Fruit fly (Drosophila melanogaster) whole organism, embryonic: ENCODE results near the gene RhoGEF4.

Experiments used
- Adf1 ChIP-seq: fragments of 200-800 bp; sonication (Bioruptor generic); IDR thresholded peaks from 2 replicates; pipeline ENCODE4 v1.3.6; 2022; ENCODE audit warnings: missing biosample characterization, missing genetic modification characterization
- CG10209 ChIP-seq: fragments of 200-800 bp; sonication (Bioruptor generic); optimal IDR thresholded peaks from 3 replicates; lab custom pipeline; 2017; ENCODE audit warnings: missing biosample characterization, mild to moderate bottlenecking, missing genetic modification characterization, missing genetic modification reagents
- CG12155 ChIP-seq: fragments of 200-800 bp; sonication (Bioruptor generic); optimal IDR thresholded peaks from 3 replicates; lab custom pipeline; 2016; ENCODE audit warnings: missing biosample characterization, missing genetic modification characterization
- CG12942 ChIP-seq: fragments of 200-800 bp; sonication (Bioruptor generic); optimal IDR thresholded peaks from 3 replicates; lab custom pipeline; 2016; ENCODE audit warnings: missing biosample characterization, missing genetic modification characterization
- CG14050 ChIP-seq: fragments of 200-800 bp; sonication (Bioruptor generic); IDR thresholded peaks from 3 replicates; pipeline ENCODE4 v1.3.6; 2022; ENCODE audit warnings: missing biosample characterization, missing genetic modification characterization
- CG15601 ChIP-seq: fragments of 200-800 bp; sonication (Bioruptor generic); optimal IDR thresholded peaks from 3 replicates; lab custom pipeline; 2019; ENCODE audit warnings: missing biosample characterization, mild to moderate bottlenecking, missing genetic modification characterization, moderate library complexity
- CG15696 ChIP-seq: fragments of 200-800 bp; sonication (Bioruptor generic); optimal IDR thresholded peaks from 2 replicates; lab custom pipeline; 2019; ENCODE audit warnings: missing biosample characterization, mild to moderate bottlenecking, missing genetic modification characterization, moderate library complexity
- CG16779 ChIP-seq: fragments of 200-800 bp; sonication (Bioruptor generic); IDR thresholded peaks from 2 replicates; pipeline ENCODE4 v1.3.6; 2022; ENCODE audit warnings: missing biosample characterization, missing genetic modification characterization
- CG16813 ChIP-seq: fragments of 200-800 bp; sonication (Bioruptor generic); IDR thresholded peaks from 3 replicates; pipeline ENCODE4 v1.3.6; 2022; ENCODE audit warnings: missing biosample characterization, missing genetic modification characterization; ENCODE audit not compliant: partially characterized antibody
- CG3065 ChIP-seq: fragments of 200-800 bp; sonication (Bioruptor generic); optimal IDR thresholded peaks from 2 replicates; lab custom pipeline; 2016; ENCODE audit warnings: missing biosample characterization, missing genetic modification characterization
- CG31224 ChIP-seq: fragments of 200-800 bp; sonication (Bioruptor generic); IDR thresholded peaks from 2 replicates; pipeline ENCODE4 v1.3.6; 2022; ENCODE audit warnings: missing biosample characterization, missing genetic modification characterization
- CG4617 ChIP-seq: fragments of 200-800 bp; sonication (Bioruptor generic); optimal IDR thresholded peaks from 3 replicates; lab custom pipeline; 2016; ENCODE audit warnings: missing biosample characterization, missing genetic modification characterization, borderline replicate concordance
- CG6175 ChIP-seq: fragments of 200-800 bp; sonication (Bioruptor generic); IDR thresholded peaks from 3 replicates; pipeline ENCODE4 v1.3.6; 2022; ENCODE audit warnings: missing biosample characterization, missing genetic modification characterization
- CG6689 ChIP-seq: fragments of 200-800 bp; sonication (Bioruptor generic); IDR thresholded peaks from 2 replicates; pipeline ENCODE4 v1.3.6; 2022; ENCODE audit warnings: missing biosample characterization, missing genetic modification characterization
- CG7987 ChIP-seq: fragments of 200-800 bp; sonication (Bioruptor generic); optimal IDR thresholded peaks from 2 replicates; lab custom pipeline; 2018; ENCODE audit warnings: missing biosample characterization, mild to moderate bottlenecking, missing genetic modification characterization, moderate library complexity
- CG8281 ChIP-seq: fragments of 200-800 bp; sonication (Bioruptor generic); optimal IDR thresholded peaks from 2 replicates; lab custom pipeline; 2018; ENCODE audit warnings: missing biosample characterization, mild to moderate bottlenecking, missing genetic modification characterization, moderate library complexity
- CG9727 ChIP-seq: fragments of 200-800 bp; sonication (Bioruptor generic); optimal IDR thresholded peaks from 3 replicates; lab custom pipeline; 2017; ENCODE audit warnings: missing biosample characterization, mild to moderate bottlenecking, missing genetic modification characterization
- ERR ChIP-seq: fragments of 200-800 bp; sonication (Bioruptor generic); optimal IDR thresholded peaks from 2 replicates; lab custom pipeline; 2016; ENCODE audit warnings: missing biosample characterization, missing genetic modification characterization
- Lim3 ChIP-seq: fragments of 200-800 bp; sonication (Bioruptor generic); IDR thresholded peaks from 2 replicates; pipeline ENCODE4 v1.3.6; 2022; ENCODE audit warnings: missing biosample characterization, missing genetic modification characterization
- Mrtf ChIP-seq: fragments of 200-800 bp; sonication (Bioruptor generic); IDR thresholded peaks from 3 replicates; pipeline ENCODE4 v1.3.6; 2022; ENCODE audit warnings: missing biosample characterization, missing genetic modification characterization
- NC2β ChIP-seq: fragments of 200-800 bp; sonication (Bioruptor generic); optimal IDR thresholded peaks from 2 replicates; lab custom pipeline; 2016; ENCODE audit warnings: missing biosample characterization, missing genetic modification characterization
- NfI ChIP-seq: fragments of 200-800 bp; sonication (Bioruptor generic); optimal IDR thresholded peaks from 3 replicates; lab custom pipeline; 2018; ENCODE audit warnings: missing biosample characterization, mild to moderate bottlenecking, missing genetic modification characterization, moderate library complexity
- Rfx ChIP-seq: fragments of 200-800 bp; sonication (Bioruptor generic); IDR thresholded peaks from 2 replicates; pipeline ENCODE4 v1.3.6; 2022; ENCODE audit warnings: missing biosample characterization, missing genetic modification characterization
- Rx ChIP-seq: fragments of 200-800 bp; sonication (Bioruptor generic); IDR thresholded peaks from 2 replicates; pipeline ENCODE4 v1.3.6; 2022; ENCODE audit warnings: missing biosample characterization, missing genetic modification characterization
- Spps ChIP-seq: fragments of 200-800 bp; sonication (Bioruptor generic); optimal IDR thresholded peaks from 2 replicates; lab custom pipeline; 2018; ENCODE audit warnings: missing biosample characterization, mild to moderate bottlenecking, missing genetic modification characterization
- Sry-β ChIP-seq: fragments of 200-800 bp; sonication (Bioruptor generic); optimal IDR thresholded peaks from 2 replicates; lab custom pipeline; 2018; ENCODE audit warnings: missing biosample characterization, mild to moderate bottlenecking, missing genetic modification characterization, moderate library complexity
- Taf1 ChIP-seq: fragments of 200-800 bp; sonication (Bioruptor generic); IDR thresholded peaks from 2 replicates; pipeline ENCODE4 v1.3.6; 2022; ENCODE audit warnings: missing biosample characterization, missing genetic modification characterization
- ap ChIP-seq: fragments of 200-800 bp; sonication (Bioruptor generic); IDR thresholded peaks from 2 replicates; pipeline ENCODE4 v1.3.6; 2022; ENCODE audit warnings: missing biosample characterization, missing genetic modification characterization
- ato ChIP-seq: fragments of 200-800 bp; sonication (Bioruptor generic); IDR thresholded peaks from 2 replicates; pipeline ENCODE4 v1.3.6; 2022; ENCODE audit warnings: missing biosample characterization, missing genetic modification characterization; ENCODE audit not compliant: partially characterized antibody
- caup ChIP-seq: fragments of 200-800 bp; sonication (Bioruptor generic); optimal IDR thresholded peaks from 3 replicates; lab custom pipeline; 2017; ENCODE audit warnings: missing biosample characterization, mild to moderate bottlenecking, missing genetic modification characterization, moderate library complexity; ENCODE audit not compliant: severe bottlenecking
- chn ChIP-seq: fragments of 200-800 bp; sonication (Bioruptor generic); optimal IDR thresholded peaks from 2 replicates; lab custom pipeline; 2016; ENCODE audit warnings: missing biosample characterization, missing genetic modification characterization
- crc ChIP-seq: fragments of 200-800 bp; sonication (Bioruptor generic); optimal IDR thresholded peaks from 2 replicates; lab custom pipeline; 2016; ENCODE audit warnings: missing biosample characterization, missing genetic modification characterization
- crp ChIP-seq, 2 experiments: fragments of 200-800 bp; sonication (Bioruptor generic); optimal IDR thresholded peaks; 2 replicates in 1 of 2; 3 replicates in 1 of 2; lab custom pipeline; 2017; ENCODE audit warnings: missing biosample characterization in 2 of 2, missing genetic modification characterization in 2 of 2, mild to moderate bottlenecking in 1 of 2, moderate library complexity in 1 of 2
- dan ChIP-seq: fragments of 200-800 bp; sonication (Bioruptor generic); IDR thresholded peaks from 2 replicates; pipeline ENCODE4 v1.3.6; 2022; ENCODE audit warnings: missing biosample characterization, missing genetic modification characterization
- dpn ChIP-seq, 2 experiments: fragments of 200-800 bp; sonication (Bioruptor generic); optimal IDR thresholded peaks; 3 replicates each; lab custom pipeline; 2016; ENCODE audit warnings: missing biosample characterization in 2 of 2, missing genetic modification characterization in 2 of 2
- exex ChIP-seq: fragments of 200-800 bp; sonication (Bioruptor generic); optimal IDR thresholded peaks from 4 replicates; lab custom pipeline; 2018; ENCODE audit warnings: missing biosample characterization, mild to moderate bottlenecking, missing genetic modification characterization, moderate library complexity
- fd64A ChIP-seq: fragments of 200-800 bp; sonication (Bioruptor generic); optimal IDR thresholded peaks from 3 replicates; lab custom pipeline; 2018; ENCODE audit warnings: missing biosample characterization, mild to moderate bottlenecking, missing genetic modification characterization
- grn ChIP-seq: fragments of 200-800 bp; sonication (Bioruptor generic); optimal IDR thresholded peaks from 3 replicates; lab custom pipeline; 2017; ENCODE audit warnings: missing biosample characterization, missing genetic modification characterization
- gsb ChIP-seq: fragments of 200-800 bp; sonication (Bioruptor generic); IDR thresholded peaks from 2 replicates; pipeline ENCODE4 v1.3.6; 2022; ENCODE audit warnings: missing biosample characterization, missing genetic modification characterization
- hbn ChIP-seq: fragments of 200-800 bp; sonication (Bioruptor generic); IDR thresholded peaks from 2 replicates; pipeline ENCODE4 v1.3.6; 2022; ENCODE audit warnings: missing biosample characterization, missing genetic modification characterization; ENCODE audit not compliant: partially characterized antibody
- mam ChIP-seq: fragments of 200-800 bp; sonication (Bioruptor generic); optimal IDR thresholded peaks from 3 replicates; lab custom pipeline; 2016; ENCODE audit warnings: missing biosample characterization, missing genetic modification characterization
- odd ChIP-seq: fragments of 200-800 bp; sonication (Bioruptor generic); optimal IDR thresholded peaks from 2 replicates; lab custom pipeline; 2017; ENCODE audit warnings: missing biosample characterization, mild to moderate bottlenecking, missing genetic modification characterization
- phol ChIP-seq: fragments of 200-800 bp; sonication (Bioruptor generic); optimal IDR thresholded peaks from 3 replicates; lab custom pipeline; 2018; ENCODE audit warnings: missing biosample characterization, mild to moderate bottlenecking, missing genetic modification characterization, moderate library complexity
- sob ChIP-seq: fragments of 200-800 bp; sonication (Bioruptor generic); IDR thresholded peaks from 2 replicates; pipeline ENCODE4 v1.3.6; 2022; ENCODE audit warnings: missing biosample characterization, missing genetic modification characterization
- sqz ChIP-seq: fragments of 200-800 bp; sonication (Bioruptor generic); optimal IDR thresholded peaks from 3 replicates; lab custom pipeline; 2018; ENCODE audit warnings: missing biosample characterization, mild to moderate bottlenecking, missing genetic modification characterization
- sr ChIP-seq: fragments of 200-800 bp; sonication (Bioruptor generic); IDR thresholded peaks from 3 replicates; pipeline ENCODE4 v1.3.6; 2022; ENCODE audit warnings: missing biosample characterization, missing genetic modification characterization
- toy ChIP-seq: fragments of 200-800 bp; sonication (Bioruptor generic); IDR thresholded peaks from 2 replicates; pipeline ENCODE4 v1.3.6; 2022; ENCODE audit warnings: missing biosample characterization, missing genetic modification characterization
- yki ChIP-seq: fragments of >200 bp; optimal IDR thresholded peaks from 3 replicates; lab custom pipeline; 2018
- z ChIP-seq: fragments of 200-800 bp; sonication (Bioruptor generic); IDR thresholded peaks from 3 replicates; pipeline ENCODE4 v1.3.6; 2022; ENCODE audit warnings: missing biosample characterization, missing genetic modification characterization
- zen ChIP-seq: fragments of 200-800 bp; sonication (Bioruptor generic); optimal IDR thresholded peaks from 3 replicates; lab custom pipeline; 2018; ENCODE audit warnings: missing biosample characterization, mild to moderate bottlenecking, missing genetic modification characterization, moderate library complexity

Gene RhoGEF4

dm6 chr3L:7347984-7348631 is 24.9 kb upstream of the RhoGEF4 start, which contains the start of the genes Srp19 and qm (continued):
- no peak for TF ChIP-seq CG3065 (GFP tag; lab: Kevin White, UChicago)
- TF ChIP-seq CG12155 (GFP tag; lab: Kevin White, UChicago): peak; percentile 36
- TF ChIP-seq NC2β (GFP tag; lab: Kevin White, UChicago): no peak
- peak; percentile 56 to 65 for TF ChIP-seq dpn (GFP tag; optimal IDR thresholded peaks at IDR 0.05; lab: Kevin White, UChicago)
- TF ChIP-seq CG6175 (GFP tag; lab: Robert Waterston, UW): no peak
- no peak for TF ChIP-seq gsb
- no peak for TF ChIP-seq Rx (GFP tag; lab: Robert Waterston, UW)
- TF ChIP-seq Adf1: peak; percentile 41
- TF ChIP-seq Taf1: 0 out of 2 replicates have a peak, but pooled peaks have one; percentile 17
- peak; percentile 1 for TF ChIP-seq CG10209 (GFP tag; lab: Kevin White, UChicago)
- peak; percentile 46 for TF ChIP-seq CG15601 (tag; lab: Kevin White, UChicago)
- peak; percentile 51; the same call in 1 of the 2 replicates for TF ChIP-seq Rfx (GFP tag; lab: Robert Waterston, UW)
- peak; percentile 53 for TF ChIP-seq CG15696
- TF ChIP-seq z (GFP tag; lab: Robert Waterston, UW): no peak
- TF ChIP-seq Mrtf (GFP tag; lab: Robert Waterston, UW): no peak
- peak; percentile 10 for TF ChIP-seq fd64A (GFP tag; lab: Kevin White, UChicago)
- TF ChIP-seq yki: no peak
- peak; percentile 6 for TF ChIP-seq odd (GFP tag; lab: Kevin White, UChicago)
- peak; percentile 44 for TF ChIP-seq chn (GFP tag; lab: Kevin White, UChicago)
- peak; percentile 59; the same call in 1 of the 2 replicates for TF ChIP-seq CG16779 (GFP tag; lab: Robert Waterston, UW)
- TF ChIP-seq CG7987 (GFP tag; lab: Kevin White, UChicago): peak; percentile 1
- peak; percentile 70 for TF ChIP-seq mam
- TF ChIP-seq caup (GFP tag; lab: Kevin White, UChicago): peak; percentile 22
- TF ChIP-seq ERR (GFP tag; lab: Kevin White, UChicago): no peak
- no peak for TF ChIP-seq CG31224
- TF ChIP-seq sr (GFP tag; lab: Robert Waterston, UW): 0 out of 3 replicates have a peak, but pooled peaks have one; percentile 20
- peak; percentile 93 for TF ChIP-seq Sry-β (GFP tag; lab: Kevin White, UChicago)
- peak; percentile 72 for TF ChIP-seq hbn
- no peak for TF ChIP-seq crc (GFP tag; lab: Kevin White, UChicago)
- TF ChIP-seq crp (GFP tag; optimal IDR thresholded peaks at IDR 0.05; lab: Kevin White, UChicago): no peak
- TF ChIP-seq grn (GFP tag; lab: Kevin White, UChicago): no peak
- TF ChIP-seq NfI (GFP tag; lab: Kevin White, UChicago): peak; percentile 0
- peak; percentile 19 for TF ChIP-seq CG4617 (GFP tag; lab: Kevin White, UChicago)
- peak; percentile 35 for TF ChIP-seq zen
- peak; percentile 19 for TF ChIP-seq CG12942 (GFP tag; lab: Kevin White, UChicago)
- TF ChIP-seq sqz (GFP tag; lab: Kevin White, UChicago): no peak
- TF ChIP-seq dan (GFP tag; lab: Robert Waterston, UW): no peak
- TF ChIP-seq CG14050: no peak
- no peak for TF ChIP-seq Lim3
- TF ChIP-seq CG16813 (GFP tag; lab: Robert Waterston, UW): peak; percentile 86
- peak; percentile 59 for TF ChIP-seq sob (GFP tag; lab: Robert Waterston, UW)
- peak; percentile 29; the same call in 1 of the 2 replicates for TF ChIP-seq CG6689 (GFP tag; lab: Robert Waterston, UW)
- peak; percentile 68 for TF ChIP-seq phol (tag; lab: Kevin White, UChicago)
- no peak for TF ChIP-seq CG8281 (tag; lab: Kevin White, UChicago)
- no peak for TF ChIP-seq ap (GFP tag; lab: Robert Waterston, UW)
- TF ChIP-seq ato (GFP tag; lab: Robert Waterston, UW): peak; percentile 62; the same call in 1 of the 2 replicates
- TF ChIP-seq CG9727 (GFP tag; lab: Kevin White, UChicago): peak; percentile 28
- no peak for TF ChIP-seq toy
- no peak for TF ChIP-seq exex
- no peak for TF ChIP-seq Spps (tag; lab: Kevin White, UChicago)
